Worm (Caenorhabditis elegans) whole organism, early embryonic: ENCODE measurements around the gene C43F9.5.

Experiments used
- aly-1 ChIP-seq: sonication (generic microtip); optimal IDR thresholded peaks from 2 replicates; lab custom pipeline; 2016; ENCODE audit warnings: missing genetic modification characterization, missing compliant biosample characterization
- ama-1 ChIP-seq: fragments of 150-350 bp; optimal IDR thresholded peaks from 2 replicates; lab custom pipeline; 2014

- TF ChIP-seq aly-1 (tag; lab: Kevin White, UChicago) (no peak), ama-1 (lab: Kevin White, UChicago) (no peak)
Observed at ce11 chrIV:10576624-10577023, 13.9 kb downstream of the C43F9.5 start.
